Worm (Caenorhabditis elegans) whole organism, L1 larva: ENCODE measurements around the gene pelo-1.

Experiments
- C04F5.9 ChIP-seq: sonication (generic microtip); optimal IDR thresholded peaks from 2 replicates; lab custom pipeline; 2016; ENCODE audit warnings: missing genetic modification characterization, missing compliant biosample characterization
- F16B12.6 ChIP-seq: fragments of 150-350 bp; optimal IDR thresholded peaks from 2 replicates; lab custom pipeline; 2014; ENCODE audit warnings: missing biosample characterization, missing genetic modification characterization
- Y116A8C.19 ChIP-seq: sonication (generic microtip); optimal IDR thresholded peaks from 2 replicates; lab custom pipeline; 2016; ENCODE audit warnings: missing compliant biosample characterization, missing genetic modification characterization, borderline replicate concordance
- aha-1 ChIP-seq: fragments of 150-350 bp; optimal IDR thresholded peaks from 2 replicates; lab custom pipeline; 2014; ENCODE audit warnings: missing biosample characterization, missing genetic modification characterization
- alr-1 ChIP-seq: fragments of 200-800 bp; sonication (Bioruptor generic); optimal IDR thresholded peaks from 2 replicates; lab custom pipeline; 2018; ENCODE audit warnings: borderline replicate concordance, mild to moderate bottlenecking, missing genetic modification characterization, missing compliant biosample characterization
- ama-1 ChIP-seq: fragments of 150-350 bp; optimal IDR thresholded peaks from 2 replicates; lab custom pipeline; 2014
- ceh-82 ChIP-seq, 3 experiments: fragments of 150-350 bp in 1 of 3; sonication (generic microtip) in 2 of 3; optimal IDR thresholded peaks; 2 replicates each; lab custom pipeline; 2014 to 2017; ENCODE audit warnings: missing biosample characterization in 3 of 3, missing genetic modification characterization in 3 of 3
- ceh-90 ChIP-seq: sonication (generic microtip); optimal IDR thresholded peaks from 2 replicates; lab custom pipeline; 2016; ENCODE audit warnings: missing genetic modification characterization, missing compliant biosample characterization
- dpl-1 ChIP-seq, 3 experiments: fragments of 150-350 bp in 2 of 3; sonication (generic microtip) in 1 of 3; optimal IDR thresholded peaks; 2 replicates each; lab custom pipeline; 2014 to 2017; ENCODE audit warnings: missing biosample characterization in 3 of 3, missing genetic modification characterization in 3 of 3, missing genetic modification reagents in 3 of 3
- dsc-1 ChIP-seq: sonication (generic microtip); optimal IDR thresholded peaks from 2 replicates; lab custom pipeline; 2016; ENCODE audit warnings: mild to moderate bottlenecking, missing genetic modification characterization, missing compliant biosample characterization
- efl-1 ChIP-seq, 4 experiments: fragments of 150-350 bp; optimal IDR thresholded peaks in 3 of 4; peaks in 1 of 4; 1 replicate in 1 of 4; 2 replicates in 3 of 4; lab custom pipeline; 2014; ENCODE audit warnings: missing biosample characterization in 2 of 4, missing genetic modification characterization in 2 of 4, missing genetic modification reagents in 2 of 4
- efl-3 ChIP-seq: fragments of 200-800 bp; sonication (Bioruptor generic); optimal IDR thresholded peaks from 2 replicates; lab custom pipeline; 2018; ENCODE audit warnings: mild to moderate bottlenecking, missing genetic modification characterization, missing compliant biosample characterization
- egl-27 ChIP-seq, 2 experiments: fragments of 150-350 bp in 1 of 2; sonication (generic microtip); optimal IDR thresholded peaks; 3 replicates each; lab custom pipeline; 2017 to 2018; ENCODE audit warnings: missing biosample characterization in 2 of 2, missing genetic modification characterization in 2 of 2, missing genetic modification reagents in 2 of 2
- elt-3 ChIP-seq, 6 experiments: fragments of 150-350 bp in 1 of 6; sonication (generic microtip); optimal IDR thresholded peaks; 2 replicates each; lab custom pipeline; 2017 to 2018; ENCODE audit warnings: missing biosample characterization in 6 of 6, missing genetic modification characterization in 6 of 6, inconsistent platforms in 1 of 6
- ets-5 ChIP-seq: fragments of 200-800 bp; sonication (Bioruptor generic); IDR thresholded peaks from 2 replicates; pipeline ENCODE4 v1.3.6; 2022; ENCODE audit warnings: missing genetic modification characterization, missing compliant biosample characterization
- fos-1 ChIP-seq: fragments of 150-350 bp; optimal IDR thresholded peaks from 2 replicates; lab custom pipeline; 2014; ENCODE audit warnings: missing biosample characterization, missing genetic modification characterization
- hlh-17 ChIP-seq: fragments of 200-800 bp; sonication (Bioruptor generic); optimal IDR thresholded peaks from 2 replicates; lab custom pipeline; 2018; ENCODE audit warnings: missing genetic modification characterization, mild to moderate bottlenecking, missing compliant biosample characterization, moderate library complexity, borderline replicate concordance
- hlh-4 ChIP-seq: sonication (generic microtip); optimal IDR thresholded peaks from 2 replicates; lab custom pipeline; 2016; ENCODE audit warnings: mild to moderate bottlenecking, missing genetic modification characterization, missing compliant biosample characterization
- irx-1 ChIP-seq: sonication (generic microtip); optimal IDR thresholded peaks from 2 replicates; lab custom pipeline; 2016; ENCODE audit warnings: missing genetic modification characterization, missing compliant biosample characterization
- isw-1 ChIP-seq: fragments of 200-800 bp; sonication (Bioruptor generic); IDR thresholded peaks from 2 replicates; pipeline ENCODE4 v1.3.6; 2022; ENCODE audit warnings: missing genetic modification characterization, missing compliant biosample characterization
- lin-13 ChIP-seq: fragments of 150-350 bp; optimal IDR thresholded peaks from 2 replicates; lab custom pipeline; 2014; ENCODE audit warnings: missing biosample characterization, missing genetic modification reagents, missing genetic modification characterization
- lin-14 ChIP-seq: fragments of 200-800 bp; sonication (Bioruptor generic); optimal IDR thresholded peaks from 2 replicates; lab custom pipeline; 2018; ENCODE audit warnings: mild to moderate bottlenecking, missing genetic modification characterization, moderate library complexity, missing compliant biosample characterization
- lir-3 ChIP-seq: sonication (generic microtip); optimal IDR thresholded peaks from 2 replicates; lab custom pipeline; 2016; ENCODE audit warnings: mild to moderate bottlenecking, missing genetic modification characterization, moderate library complexity, missing compliant biosample characterization; ENCODE audit not compliant: poor library complexity
- lsy-2 ChIP-seq, 2 experiments: fragments of 150-350 bp; optimal IDR thresholded peaks; 2 replicates each; lab custom pipeline; 2014; ENCODE audit warnings: missing biosample characterization in 2 of 2, missing genetic modification characterization in 2 of 2
- mdl-1 ChIP-seq, 2 experiments: fragments of 150-350 bp; optimal IDR thresholded peaks; 2 replicates each; lab custom pipeline; 2014 to 2017; ENCODE audit warnings: missing biosample characterization in 2 of 2, missing genetic modification characterization in 2 of 2, inconsistent platforms in 1 of 2
- mef-2 ChIP-seq: fragments of 150-350 bp; optimal IDR thresholded peaks from 2 replicates; lab custom pipeline; 2014; ENCODE audit warnings: missing biosample characterization, missing genetic modification characterization
- mep-1 ChIP-seq: fragments of 150-350 bp; optimal IDR thresholded peaks from 2 replicates; lab custom pipeline; 2014; ENCODE audit warnings: missing biosample characterization, missing genetic modification characterization
- nhr-11 ChIP-seq: fragments of 150-350 bp; optimal IDR thresholded peaks from 2 replicates; lab custom pipeline; 2014; ENCODE audit warnings: missing biosample characterization, missing genetic modification characterization
- nhr-237 ChIP-seq: fragments of 150-350 bp; optimal IDR thresholded peaks from 2 replicates; lab custom pipeline; 2014; ENCODE audit warnings: missing biosample characterization, missing genetic modification characterization
- nhr-71 ChIP-seq: sonication (generic microtip); optimal IDR thresholded peaks from 2 replicates; lab custom pipeline; 2016; ENCODE audit warnings: mild to moderate bottlenecking, missing genetic modification characterization, moderate library complexity, missing compliant biosample characterization
- nhr-84 ChIP-seq: sonication (generic microtip); optimal IDR thresholded peaks from 2 replicates; lab custom pipeline; 2017; ENCODE audit warnings: missing biosample characterization, missing genetic modification characterization
- nhr-85 ChIP-seq: sonication (generic microtip); peaks from one replicate; lab custom pipeline; 2016; ENCODE audit warnings: missing genetic modification characterization, inconsistent platforms, missing compliant biosample characterization
- pqm-1 ChIP-seq: sonication (generic microtip); optimal IDR thresholded peaks from 3 replicates; lab custom pipeline; 2017; ENCODE audit warnings: missing biosample characterization, missing genetic modification characterization
- rnt-1 ChIP-seq: sonication (generic microtip); optimal IDR thresholded peaks from 2 replicates; lab custom pipeline; 2016; ENCODE audit warnings: mild to moderate bottlenecking, missing genetic modification characterization, moderate library complexity, missing compliant biosample characterization
- snu-23 ChIP-seq: sonication (generic microtip); optimal IDR thresholded peaks from 2 replicates; lab custom pipeline; 2016; ENCODE audit warnings: missing genetic modification characterization, missing compliant biosample characterization
- sox-4 ChIP-seq: sonication (generic microtip); optimal IDR thresholded peaks from 2 replicates; lab custom pipeline; 2016; ENCODE audit warnings: missing genetic modification characterization, missing compliant biosample characterization
- sup-37 ChIP-seq: fragments of 200-800 bp; sonication (Bioruptor generic); optimal IDR thresholded peaks from 2 replicates; lab custom pipeline; 2018; ENCODE audit warnings: mild to moderate bottlenecking, missing genetic modification characterization, missing compliant biosample characterization
- tbx-2 ChIP-seq: sonication (generic microtip); optimal IDR thresholded peaks from 2 replicates; lab custom pipeline; 2016; ENCODE audit warnings: missing genetic modification characterization, missing compliant biosample characterization
- unc-30 ChIP-seq: sonication (generic microtip); optimal IDR thresholded peaks from 2 replicates; lab custom pipeline; 2017; ENCODE audit warnings: missing biosample characterization, missing genetic modification characterization
- unc-98 ChIP-seq: fragments of 200-800 bp; sonication (Bioruptor generic); IDR thresholded peaks from 2 replicates; pipeline ENCODE4 v1.3.6; 2022; ENCODE audit warnings: missing genetic modification characterization, missing compliant biosample characterization
- vab-15 ChIP-seq: sonication (generic microtip); optimal IDR thresholded peaks from 2 replicates; lab custom pipeline; 2017; ENCODE audit warnings: missing genotype, mild to moderate bottlenecking, missing genetic modification characterization, missing compliant biosample characterization
- xbp-1 ChIP-seq: sonication (generic microtip); optimal IDR thresholded peaks from 2 replicates; lab custom pipeline; 2016; ENCODE audit warnings: missing genetic modification characterization, missing compliant biosample characterization
- zip-4 ChIP-seq: fragments of 200-800 bp; sonication (Bioruptor generic); optimal IDR thresholded peaks from 2 replicates; lab custom pipeline; 2018; ENCODE audit warnings: mild to moderate bottlenecking, missing genetic modification characterization, moderate library complexity, missing compliant biosample characterization
- ztf-11 ChIP-seq, 2 experiments: sonication (generic microtip); optimal IDR thresholded peaks; 2 replicates each; lab custom pipeline; 2016 to 2017; ENCODE audit warnings: missing genetic modification characterization in 2 of 2, missing biosample characterization in 1 of 2, missing compliant biosample characterization in 1 of 2
- ztf-4 ChIP-seq: fragments of 150-350 bp; optimal IDR thresholded peaks from 2 replicates; lab custom pipeline; 2014; ENCODE audit warnings: missing biosample characterization, missing genetic modification characterization

Gene pelo-1

DNA sequence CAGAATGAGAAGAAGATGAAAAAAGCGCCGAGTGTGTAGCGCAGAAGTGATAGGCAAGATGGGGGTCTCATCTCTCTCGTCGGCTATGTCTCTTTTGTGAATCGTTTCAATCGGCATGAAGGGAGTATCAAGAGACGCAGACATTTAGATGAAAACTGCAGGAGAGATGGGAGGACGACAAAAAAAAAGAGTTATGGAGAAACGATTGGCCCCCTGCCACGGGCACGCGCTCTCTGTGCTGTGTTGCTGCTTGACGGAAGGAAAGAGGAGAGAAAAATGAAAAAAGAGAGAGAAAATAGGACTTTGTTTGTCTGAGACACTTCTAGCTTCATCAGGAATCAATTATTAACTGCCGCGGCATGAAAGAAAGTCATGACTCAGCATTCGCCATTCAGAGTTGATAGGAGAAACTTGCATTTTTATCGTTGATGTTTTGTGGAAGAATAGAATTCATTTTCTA, 19.7 kb upstream of the pelo-1 start (continued):
- TF ChIP-seq F16B12.6 (tag; lab: Kevin White, UChicago) (peak; percentile 15), vab-15 (tag; lab: Kevin White, UChicago) (no peak), irx-1 (peak; percentile 78), sox-4 (tag; lab: Kevin White, UChicago) (peak; percentile 58), ama-1 (lab: Kevin White, UChicago) (no peak), dsc-1 (tag; lab: Kevin White, UChicago) (peak; percentile 95), unc-30 (tag; lab: Kevin White, UChicago) (no peak), lir-3 (tag; lab: Kevin White, UChicago) (peak; percentile 45), elt-3 (tag; optimal IDR thresholded peaks at IDR 0.05; lab: Kevin White, UChicago) (peak in 2 of 6 experiments; percentile 15 to 57), ceh-90 (tag; lab: Kevin White, UChicago) (no peak), ztf-4 (tag; lab: Kevin White, UChicago) (peak; percentile 61), snu-23 (peak; percentile 95), isw-1 (GFP tag; lab: Robert Waterston, UW) (peak; percentile 66), C04F5.9 (tag; lab: Kevin White, UChicago) (no peak), nhr-237 (tag; lab: Kevin White, UChicago) (peak; percentile 69), xbp-1 (tag; lab: Kevin White, UChicago) (peak; percentile 80), dpl-1 (GFP tag; optimal IDR thresholded peaks at IDR 0.05; lab: Kevin White, UChicago) (peak; percentile 45 to 54 (median 49)), ztf-11 (tag; optimal IDR thresholded peaks at IDR 0.05; lab: Kevin White, UChicago) (no peak), pqm-1 (tag; lab: Kevin White, UChicago) (no peak), alr-1 (tag; lab: Kevin White, UChicago) (no peak), lin-13 (GFP tag; lab: Kevin White, UChicago) (peak; percentile 62), lsy-2 (tag; optimal IDR thresholded peaks at IDR 0.05; lab: Kevin White, UChicago) (peak; percentile 79 to 90), mdl-1 (tag; optimal IDR thresholded peaks at IDR 0.05; lab: Kevin White, UChicago) (peak in 1 of 2 experiments; percentile 89), aha-1 (tag; lab: Kevin White, UChicago) (no peak), nhr-11 (peak; percentile 75), Y116A8C.19 (tag; lab: Kevin White, UChicago) (no peak), rnt-1 (peak; percentile 79), sup-37 (GFP tag; lab: Kevin White, UChicago) (peak; percentile 37), tbx-2 (tag; lab: Kevin White, UChicago) (peak; percentile 87), hlh-4 (tag; lab: Kevin White, UChicago) (no peak), nhr-85 (tag; lab: Kevin White, UChicago) (peak; percentile 88), nhr-84 (tag; lab: Kevin White, UChicago) (no peak), efl-3 (GFP tag; lab: Kevin White, UChicago) (no peak), egl-27 (tag; optimal IDR thresholded peaks at IDR 0.05; lab: Kevin White, UChicago) (peak; percentile 29 to 84), mef-2 (tag; lab: Kevin White, UChicago) (peak; percentile 72), fos-1 (peak; percentile 86), nhr-71 (tag; lab: Kevin White, UChicago) (peak; percentile 96), ceh-82 (tag; optimal IDR thresholded peaks at IDR 0.05; lab: Kevin White, UChicago) (peak; percentile 51 to 85 (median 70)), unc-98 (0 out of 2 replicates have a peak, but pooled peaks have one; percentile 12), mep-1 (peak; percentile 89), ets-5 (GFP tag; lab: Robert Waterston, UW) (no peak), hlh-17 (no peak)

DNA sequence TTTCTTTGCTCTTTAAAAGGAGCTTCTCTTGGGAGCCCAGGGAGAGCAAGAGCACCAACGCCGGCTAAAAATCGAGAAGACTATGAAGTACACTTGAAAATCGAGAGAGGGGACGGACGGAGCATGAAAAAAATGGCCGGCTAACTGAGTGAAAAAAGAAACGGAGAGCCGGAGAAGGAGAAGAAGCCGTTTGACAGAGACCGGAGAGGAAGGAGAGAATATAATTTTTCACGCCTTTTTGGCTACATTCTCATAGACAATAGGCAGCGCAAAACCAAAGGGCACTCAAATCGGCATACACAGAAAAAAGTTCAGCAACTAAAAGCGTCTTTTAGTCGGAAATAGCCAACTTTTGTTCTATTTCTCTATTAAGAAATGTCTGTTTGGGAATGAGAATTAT, 17.5 kb upstream of the pelo-1 start:
- TF ChIP-seq zip-4 (GFP tag; lab: Kevin White, UChicago) = no peak
- TF ChIP-seq lin-14 (GFP tag; lab: Kevin White, UChicago) = peak; percentile 45
- TF ChIP-seq efl-1 (optimal IDR thresholded peaks at IDR 0.05; lab: Kevin White, UChicago) = no peak
- peak in 1 of 2 experiments; percentile 21 for TF ChIP-seq efl-1 (GFP tag; optimal IDR thresholded peaks at IDR 0.05 in 1 of 2; lab: Kevin White, UChicago)
- TF ChIP-seq hlh-4 (tag; lab: Kevin White, UChicago) = no peak
